Fruit fly (Drosophila melanogaster) ovary, adult (tissue): ENCODE measurements around the gene Ugt49B2.

Experiments used
- CG17801 ChIP-seq: fragments of 200-800 bp; optimal IDR thresholded peaks from 2 replicates; lab custom pipeline; 2019; ENCODE audit warnings: missing biosample characterization, mild to moderate bottlenecking, missing genetic modification characterization, moderate library complexity; ENCODE audit not compliant: partially characterized antibody

Ugt49B2 gene

dm6 chr3R:21407145-21407544, 7.6 kb upstream of the Ugt49B2 start, which contains the start of gene CheB93a:
Gene CheB93a (plus strand): TSS chr3R:21407445.
- TF ChIP-seq CG17801 (GFP tag; lab: Kevin White, UChicago), result no peak

DNA sequence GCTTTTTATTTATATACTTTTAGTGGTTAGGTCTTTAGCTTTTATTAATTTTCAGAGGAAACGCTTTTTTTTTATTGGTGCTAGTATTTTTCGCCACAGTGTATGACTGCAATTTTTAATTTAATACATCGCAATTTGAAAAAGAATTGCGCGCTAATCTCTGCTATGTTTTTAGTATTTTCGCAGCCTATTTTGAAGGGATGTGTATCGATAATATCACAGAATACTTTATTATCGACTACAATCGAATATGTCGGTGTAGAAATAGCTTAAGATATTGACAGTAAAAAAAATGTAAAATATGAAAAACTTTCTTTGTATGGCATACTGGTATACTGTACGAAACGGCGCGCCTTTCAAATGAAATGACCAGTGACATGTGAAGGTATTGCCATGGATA, 7.2 kb upstream of the Ugt49B2 start:
- no peak for TF ChIP-seq CG17801 (GFP tag; lab: Kevin White, UChicago)

dm6 chr3R:21403435-21403834, 3.9 kb upstream of the Ugt49B2 start, which contains the start of gene CG7907:
Gene CG7907 (plus strand): TSS chr3R:21403735.
- no peak for TF ChIP-seq CG17801 (GFP tag; lab: Kevin White, UChicago)

DNA sequence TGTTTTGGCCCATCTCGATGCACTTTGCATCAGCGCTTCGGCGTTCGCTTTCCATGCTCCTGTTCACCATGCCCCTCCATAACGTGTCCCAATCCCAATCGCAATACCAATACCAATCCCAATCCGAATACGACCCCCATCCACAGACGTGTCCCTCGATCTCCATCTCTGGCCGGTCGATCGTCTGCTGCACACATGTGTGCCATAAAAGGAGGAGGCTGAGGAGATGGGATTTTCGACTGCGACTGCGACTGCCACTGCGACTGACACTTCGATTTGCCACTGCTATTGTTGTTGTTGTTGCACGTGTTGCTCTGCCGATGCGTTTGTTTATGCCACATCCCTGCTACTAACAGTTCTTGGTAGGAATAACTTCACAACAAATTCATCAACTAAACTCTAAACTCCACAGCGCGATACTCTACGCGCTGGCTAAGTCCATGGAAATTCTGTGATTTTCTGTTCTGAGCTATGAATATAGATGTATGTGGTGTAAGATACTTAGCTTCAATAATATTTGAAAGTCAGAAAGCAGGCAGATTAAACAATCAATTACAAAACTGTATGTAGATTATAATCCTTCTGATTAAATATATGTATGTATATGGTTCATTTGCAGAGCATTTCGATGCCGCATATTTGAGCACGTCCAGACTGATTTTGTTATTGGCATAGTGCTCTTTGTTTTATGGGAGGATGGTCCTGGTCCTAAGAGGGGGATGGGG, 6.4 kb downstream of the Ugt49B2 start:
- no peak for TF ChIP-seq CG17801 (GFP tag; lab: Kevin White, UChicago)

dm6 chr3R:21392221-21392620, 7.3 kb downstream of the Ugt49B2 start:
- no peak for TF ChIP-seq CG17801 (GFP tag; lab: Kevin White, UChicago)

DNA sequence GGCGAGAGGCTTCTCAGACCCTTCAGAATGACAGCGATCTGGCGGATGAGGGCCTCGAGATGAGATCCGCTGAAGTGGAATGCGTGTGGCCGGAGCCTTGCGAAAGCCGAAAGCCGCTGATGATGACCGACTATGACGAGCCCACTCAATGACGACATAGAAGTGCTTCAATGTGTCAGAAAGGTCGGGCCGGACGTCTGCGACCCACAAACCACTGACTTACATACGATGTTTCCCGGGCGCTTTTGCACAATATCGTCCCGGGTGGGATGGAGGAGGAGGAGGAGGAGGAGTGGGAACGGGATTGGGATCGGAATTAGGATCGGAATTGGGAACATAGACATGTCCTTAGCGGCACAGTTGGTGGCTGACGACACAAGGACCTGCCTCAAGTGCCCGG, 8.6 kb downstream of the Ugt49B2 start:
- TF ChIP-seq CG17801 (GFP tag; lab: Kevin White, UChicago), result no peak

DNA sequence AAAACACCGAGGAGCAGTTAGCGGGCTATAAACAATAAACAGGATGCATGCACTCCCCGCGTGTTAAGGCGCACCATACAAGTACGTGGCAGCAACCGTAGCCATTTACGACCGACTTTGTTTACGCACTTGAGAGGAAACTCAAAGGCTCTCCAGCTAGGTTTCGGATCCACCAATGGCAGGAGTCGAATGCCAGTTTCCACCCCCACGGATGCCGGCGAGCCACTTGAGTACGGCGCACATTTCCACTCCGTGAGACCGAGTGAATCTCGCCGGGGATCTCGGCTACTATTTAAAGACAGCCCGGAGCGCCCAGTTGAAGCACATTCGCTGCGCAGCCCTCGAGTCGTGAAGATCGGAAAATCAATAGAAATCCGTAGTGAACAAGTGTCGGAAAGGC, 11.0 kb downstream of the Ugt49B2 start, which contains the start of gene bap:
TSS of gene bap (plus strand) at position 317 of the 400 bp plus-strand sequence.
- no peak for TF ChIP-seq CG17801 (GFP tag; lab: Kevin White, UChicago)

dm6 chr3R:21387356-21387980, 12.1 kb downstream of the Ugt49B2 start:
- no peak for TF ChIP-seq CG17801 (GFP tag; lab: Kevin White, UChicago)

dm6 chr3R:21386132-21386531, 13.4 kb downstream of the Ugt49B2 start:
- no peak for TF ChIP-seq CG17801 (GFP tag; lab: Kevin White, UChicago)

DNA sequence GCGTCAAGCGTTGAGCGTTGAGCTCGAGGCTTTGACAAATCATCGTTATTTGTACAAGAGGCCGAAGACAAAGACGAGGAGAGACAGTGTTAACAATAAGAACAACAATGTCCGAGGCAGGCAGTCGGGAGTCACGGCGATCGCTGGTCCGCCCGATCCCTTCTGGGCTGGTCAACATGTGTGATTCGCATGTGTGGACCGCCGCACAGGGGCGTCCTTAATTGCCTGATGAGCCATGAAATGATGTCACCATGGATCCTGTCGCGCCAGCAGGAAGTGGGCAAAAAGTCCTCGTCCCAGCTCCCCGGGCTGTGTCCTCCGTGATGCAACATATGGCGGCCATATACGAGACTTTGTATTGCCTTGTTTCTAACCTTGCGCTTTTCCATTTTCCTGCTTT, 19.6 kb downstream of the Ugt49B2 start:
- TF ChIP-seq CG17801 (GFP tag; lab: Kevin White, UChicago), result no peak

- TF ChIP-seq CG17801 (GFP tag; lab: Kevin White, UChicago), result peak; percentile 85
Observed at dm6 chr3R:21378595-21378994, 20.9 kb downstream of the Ugt49B2 start, which contains the start of gene tin. Gene tin (plus strand): TSS chr3R:21378977.

DNA sequence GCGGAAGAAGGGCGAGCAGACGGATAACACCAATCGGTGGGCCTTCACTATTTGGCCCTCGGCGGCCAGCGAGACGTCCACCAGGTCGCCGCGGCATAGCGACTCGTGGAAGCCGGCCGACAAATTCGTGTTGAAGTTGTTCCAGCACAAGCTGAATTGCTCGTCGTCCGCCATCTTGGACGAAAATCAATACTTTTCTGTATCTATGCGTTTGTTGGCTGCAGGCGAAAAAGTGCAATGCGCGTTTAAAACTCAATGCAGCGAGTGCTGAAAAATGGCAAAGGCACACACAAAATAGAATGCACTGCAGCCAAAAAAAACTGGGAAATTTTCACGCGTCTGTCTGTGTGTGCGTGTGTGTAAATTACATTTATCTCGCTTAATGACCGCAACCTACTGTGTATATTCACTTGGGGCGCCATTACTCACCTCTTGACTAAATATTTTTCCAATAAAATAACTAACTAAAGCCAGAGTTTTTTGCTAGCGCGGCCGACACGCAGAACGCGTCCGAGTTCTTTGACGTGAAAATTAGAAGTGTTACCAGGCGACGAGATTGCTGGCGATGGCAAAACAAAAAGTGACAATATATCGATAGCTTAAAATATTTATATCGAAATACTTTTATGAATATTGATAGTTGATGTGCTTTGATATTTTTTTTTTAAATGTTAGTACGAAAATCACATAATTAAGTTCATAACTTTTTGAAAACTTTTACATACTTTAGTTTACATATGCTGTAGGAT, 22.5 kb downstream of the Ugt49B2 start:
- peak; percentile 56 for TF ChIP-seq CG17801 (GFP tag; lab: Kevin White, UChicago)

DNA sequence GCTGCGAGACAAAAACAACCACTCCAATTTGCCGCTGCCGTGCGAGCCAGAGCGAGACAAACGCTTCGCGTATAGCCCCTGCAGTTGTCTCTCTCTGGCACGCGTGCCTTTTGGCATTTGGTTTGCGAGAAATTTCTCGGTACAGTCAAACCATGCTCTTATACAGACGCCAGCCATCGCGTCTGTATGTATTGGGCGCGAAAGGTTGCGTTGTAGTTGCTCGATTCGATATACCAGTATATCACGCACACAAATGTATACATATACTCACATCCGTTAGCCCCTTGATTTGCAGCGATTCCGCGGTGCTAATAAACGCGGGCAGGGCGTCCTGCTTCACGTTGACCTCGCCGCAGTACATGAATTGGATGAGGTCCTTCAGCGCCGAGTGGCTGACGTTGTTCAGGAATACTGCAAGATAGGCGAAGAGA, 23.2 kb downstream of the Ugt49B2 start:
- peak; percentile 54 for TF ChIP-seq CG17801 (GFP tag; lab: Kevin White, UChicago)

DNA sequence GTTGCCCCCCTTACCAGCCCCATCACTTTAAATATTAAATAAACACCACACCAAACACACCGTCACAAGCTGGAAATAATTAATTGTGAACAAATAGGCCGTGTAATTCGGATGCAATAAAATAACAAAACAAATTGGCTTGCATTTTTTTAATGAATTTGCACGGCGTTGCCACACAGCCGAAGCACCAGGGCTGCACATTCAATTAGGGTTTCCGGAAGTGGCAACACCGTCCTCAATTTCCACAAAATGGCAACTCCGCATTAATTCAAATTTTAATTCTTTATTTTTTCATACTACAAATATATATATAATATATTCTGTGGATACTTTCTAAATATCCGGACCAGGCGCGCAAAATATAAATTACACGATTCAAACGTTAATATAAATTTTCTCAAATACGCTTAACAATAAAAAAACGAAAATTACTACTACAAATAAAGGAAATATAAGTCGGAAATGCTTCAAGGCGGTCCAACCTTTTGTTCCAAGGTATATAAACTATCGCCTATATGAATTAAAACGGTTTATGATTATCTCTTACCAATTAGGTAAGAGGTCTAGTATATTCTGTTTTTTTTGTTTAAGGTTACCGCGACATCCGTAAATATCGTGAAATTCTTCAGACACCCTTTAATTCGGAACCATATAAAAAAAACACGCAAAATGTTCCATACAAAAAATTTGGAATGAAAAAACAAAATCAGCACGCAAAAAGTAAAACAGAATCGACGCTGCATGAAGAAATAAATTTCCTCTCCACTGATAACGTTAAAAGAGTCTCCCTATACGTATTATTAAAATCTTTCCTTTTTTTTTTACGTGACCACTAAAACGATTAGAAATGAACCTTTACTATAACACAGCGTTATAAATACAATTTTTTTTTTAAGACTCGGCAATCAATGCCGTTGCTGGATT, 25.9 kb downstream of the Ugt49B2 start:
- peak; percentile 33 for TF ChIP-seq CG17801 (GFP tag; lab: Kevin White, UChicago)
